Fruit fly (Drosophila melanogaster) whole organism, embryonic: ENCODE measurements around the gene CG13392.
A peak's percentile ranks its signal among the peaks of the same experiment; 100 is the strongest.

Source experiments
- Abd-B ChIP-seq: fragments of 200-800 bp; sonication (Bioruptor generic); optimal IDR thresholded peaks from 2 replicates; lab custom pipeline; 2018; ENCODE audit warnings: missing biosample characterization, mild to moderate bottlenecking, missing genetic modification characterization, moderate library complexity
- CG10462 ChIP-seq: fragments of 200-800 bp; sonication (Bioruptor generic); optimal IDR thresholded peaks from 2 replicates; lab custom pipeline; 2016; ENCODE audit warnings: missing biosample characterization, missing genetic modification characterization
- CG10565 ChIP-seq: fragments of 200-800 bp; sonication (Bioruptor generic); optimal IDR thresholded peaks from 3 replicates; lab custom pipeline; 2016; ENCODE audit warnings: missing biosample characterization, mild to moderate bottlenecking, missing genetic modification characterization
- CG12659 ChIP-seq: fragments of 200-800 bp; sonication (Bioruptor generic); optimal IDR thresholded peaks from 3 replicates; lab custom pipeline; 2017; ENCODE audit warnings: mild to moderate bottlenecking, missing biosample characterization, missing genetic modification reagents, missing genetic modification characterization
- CG14050 ChIP-seq: fragments of 200-800 bp; sonication (Bioruptor generic); IDR thresholded peaks from 3 replicates; pipeline ENCODE4 v1.3.6; 2022; ENCODE audit warnings: missing biosample characterization, missing genetic modification characterization
- CG15479 ChIP-seq: fragments of 200-800 bp; sonication (Bioruptor generic); optimal IDR thresholded peaks from 3 replicates; lab custom pipeline; 2019; ENCODE audit warnings: missing biosample characterization, mild to moderate bottlenecking, missing genetic modification characterization, moderate library complexity
- CG16813 ChIP-seq: fragments of 200-800 bp; sonication (Bioruptor generic); IDR thresholded peaks from 3 replicates; pipeline ENCODE4 v1.3.6; 2022; ENCODE audit warnings: missing biosample characterization, missing genetic modification characterization; ENCODE audit not compliant: partially characterized antibody
- CG17328 ChIP-seq: fragments of 200-800 bp; sonication (Bioruptor generic); IDR thresholded peaks from 2 replicates; pipeline ENCODE4 v1.3.6; 2022; ENCODE audit warnings: missing biosample characterization, missing genetic modification characterization
- CG17912 ChIP-seq: fragments of 200-800 bp; sonication (Bioruptor generic); optimal IDR thresholded peaks from 2 replicates; lab custom pipeline; 2018; ENCODE audit warnings: missing biosample characterization, mild to moderate bottlenecking, missing genetic modification characterization
- CG2678 ChIP-seq: fragments of 200-800 bp; sonication (Bioruptor generic); optimal IDR thresholded peaks from 3 replicates; lab custom pipeline; 2019; ENCODE audit warnings: missing biosample characterization, mild to moderate bottlenecking, missing genetic modification characterization, moderate library complexity
- CG3281 ChIP-seq: fragments of 200-800 bp; sonication (Bioruptor generic); optimal IDR thresholded peaks from 3 replicates; lab custom pipeline; 2017; ENCODE audit warnings: missing biosample characterization, mild to moderate bottlenecking, missing genetic modification characterization
- CG34224 ChIP-seq: fragments of 200-800 bp; sonication (Bioruptor generic); IDR thresholded peaks from 3 replicates; pipeline ENCODE4 v1.3.6; 2022; ENCODE audit warnings: missing biosample characterization, missing genetic modification characterization; ENCODE audit not compliant: partially characterized antibody
- CG6683 ChIP-seq: fragments of 200-800 bp; sonication (Bioruptor generic); optimal IDR thresholded peaks from 2 replicates; lab custom pipeline; 2017; ENCODE audit warnings: missing biosample characterization, mild to moderate bottlenecking, missing genetic modification characterization, missing genetic modification reagents
- CG7786 ChIP-seq: fragments of 200-800 bp; sonication (Bioruptor generic); optimal IDR thresholded peaks from 2 replicates; lab custom pipeline; 2016; ENCODE audit warnings: missing biosample characterization, missing genetic modification characterization
- CG8388 ChIP-seq: fragments of 200-800 bp; sonication (Bioruptor generic); optimal IDR thresholded peaks from 2 replicates; lab custom pipeline; 2019; ENCODE audit warnings: missing biosample characterization, mild to moderate bottlenecking, missing genetic modification characterization, moderate library complexity
- CG9215 ChIP-seq: fragments of 200-800 bp; sonication (Bioruptor generic); IDR thresholded peaks from 2 replicates; pipeline ENCODE4 v1.3.6; 2022; ENCODE audit warnings: missing biosample characterization, missing genetic modification characterization
- CHES-1-like ChIP-seq: fragments of 200-800 bp; sonication (Bioruptor generic); optimal IDR thresholded peaks from 2 replicates; lab custom pipeline; 2016; ENCODE audit warnings: missing biosample characterization, missing genetic modification characterization
- CkIIα-i1 ChIP-seq: fragments of 200-800 bp; sonication (Bioruptor generic); IDR thresholded peaks from 2 replicates; pipeline ENCODE4 v1.3.6; 2022; ENCODE audit warnings: missing biosample characterization, missing genetic modification characterization
- D19A ChIP-seq: fragments of 200-800 bp; optimal IDR thresholded peaks from 3 replicates; lab custom pipeline; 2019; ENCODE audit warnings: missing biosample characterization, mild to moderate bottlenecking, missing genetic modification characterization, moderate library complexity
- Drgx ChIP-seq: fragments of 200-800 bp; sonication (Bioruptor generic); IDR thresholded peaks from 2 replicates; pipeline ENCODE4 v1.3.6; 2022; ENCODE audit warnings: missing biosample characterization, missing genetic modification characterization
- GATAe ChIP-seq: fragments of 200-800 bp; sonication (Bioruptor generic); conservative IDR thresholded peaks from 2 replicates; pipeline ENCODE4 v1.3.6; 2022; ENCODE audit warnings: missing biosample characterization, missing genetic modification characterization
- HLH3B ChIP-seq: fragments of 200-800 bp; sonication (Bioruptor generic); IDR thresholded peaks from 2 replicates; pipeline ENCODE4 v1.3.6; 2022; ENCODE audit warnings: missing biosample characterization, missing genetic modification characterization
- HLH4C ChIP-seq: fragments of 200-800 bp; sonication (Bioruptor generic); IDR thresholded peaks from 3 replicates; pipeline ENCODE4 v1.3.6; 2022; ENCODE audit warnings: missing biosample characterization, missing genetic modification characterization; ENCODE audit not compliant: partially characterized antibody
- HmgD ChIP-seq: fragments of 200-800 bp; sonication (Bioruptor generic); optimal IDR thresholded peaks from 3 replicates; lab custom pipeline; 2016; ENCODE audit warnings: missing biosample characterization, missing genetic modification characterization
- Kr ChIP-seq: fragments of 200-800 bp; sonication (Bioruptor generic); optimal IDR thresholded peaks from 2 replicates; lab custom pipeline; 2017; ENCODE audit warnings: missing biosample characterization, mild to moderate bottlenecking, missing genetic modification characterization
- MBD-R2 ChIP-seq: fragments of 200-800 bp; sonication (Bioruptor generic); IDR thresholded peaks from 2 replicates; pipeline ENCODE4 v1.3.6; 2022; ENCODE audit warnings: missing biosample characterization, missing genetic modification characterization
- Sin3A ChIP-seq: fragments of >200 bp; optimal IDR thresholded peaks from 2 replicates; lab custom pipeline; 2018
- Six4 ChIP-seq: fragments of 200-800 bp; sonication (Bioruptor generic); optimal IDR thresholded peaks from 2 replicates; lab custom pipeline; 2016; ENCODE audit warnings: missing biosample characterization, missing genetic modification characterization
- Sox100B ChIP-seq: fragments of 200-800 bp; sonication (Bioruptor generic); optimal IDR thresholded peaks from 3 replicates; lab custom pipeline; 2018; ENCODE audit warnings: missing biosample characterization, mild to moderate bottlenecking, missing genetic modification characterization
- Sry-δ ChIP-seq: fragments of 200-800 bp; sonication (Bioruptor generic); optimal IDR thresholded peaks from 2 replicates; lab custom pipeline; 2016; ENCODE audit warnings: missing biosample characterization, missing genetic modification characterization
- Trl ChIP-seq, 3 experiments: fragments of >200 bp in 2 of 3; fragments of 200-800 bp in 1 of 3; sonication (Bioruptor generic) in 1 of 3; optimal IDR thresholded peaks; 2 replicates in 1 of 3; 3 replicates in 2 of 3; lab custom pipeline; 2016 to 2017; ENCODE audit warnings: missing biosample characterization in 1 of 3, missing genetic modification characterization in 1 of 3
- Xrp1 ChIP-seq: fragments of 200-800 bp; sonication (Bioruptor generic); IDR thresholded peaks from 2 replicates; pipeline ENCODE4 v1.3.6; 2022; ENCODE audit warnings: missing biosample characterization, missing genetic modification characterization
- chinmo ChIP-seq: fragments of 200-800 bp; sonication (Bioruptor generic); IDR thresholded peaks from 4 replicates; pipeline ENCODE4 v1.3.6; 2022; ENCODE audit warnings: missing biosample characterization, missing genetic modification characterization; ENCODE audit not compliant: partially characterized antibody
- chm ChIP-seq: fragments of 200-800 bp; sonication (Bioruptor generic); IDR thresholded peaks from 2 replicates; pipeline ENCODE4 v1.3.6; 2022; ENCODE audit warnings: missing biosample characterization, missing genetic modification characterization
- croc ChIP-seq: fragments of 200-800 bp; sonication (Bioruptor generic); conservative IDR thresholded peaks from 3 replicates; pipeline ENCODE4 v1.3.6; 2022; ENCODE audit warnings: missing biosample characterization, missing genetic modification characterization
- crol ChIP-seq: fragments of 200-800 bp; sonication (Bioruptor generic); IDR thresholded peaks from 2 replicates; pipeline ENCODE4 v1.3.6; 2022; ENCODE audit warnings: missing biosample characterization, missing genetic modification characterization
- dmrt99B ChIP-seq: fragments of 200-800 bp; sonication (Bioruptor generic); optimal IDR thresholded peaks from 2 replicates; lab custom pipeline; 2018; ENCODE audit warnings: missing biosample characterization, mild to moderate bottlenecking, missing genetic modification characterization, moderate library complexity
- ind ChIP-seq: fragments of 200-800 bp; sonication (Bioruptor generic); optimal IDR thresholded peaks from 3 replicates; lab custom pipeline; 2016; ENCODE audit warnings: missing biosample characterization, missing genetic modification characterization
- nerfin-2 ChIP-seq: fragments of 200-800 bp; sonication (Bioruptor generic); IDR thresholded peaks from 2 replicates; pipeline ENCODE4 v1.3.6; 2022; ENCODE audit warnings: missing biosample characterization, missing genetic modification characterization; ENCODE audit not compliant: partially characterized antibody
- schlank ChIP-seq: fragments of 200-800 bp; sonication (Bioruptor generic); optimal IDR thresholded peaks from 2 replicates; lab custom pipeline; 2018; ENCODE audit warnings: missing biosample characterization, mild to moderate bottlenecking, missing genetic modification characterization
- sens-2 ChIP-seq: fragments of 200-800 bp; sonication (Bioruptor generic); IDR thresholded peaks from 2 replicates; pipeline ENCODE4 v1.3.6; 2022; ENCODE audit warnings: missing biosample characterization, missing genetic modification characterization
- sim ChIP-seq: fragments of 200-800 bp; sonication (Bioruptor generic); IDR thresholded peaks from 2 replicates; pipeline ENCODE4 v1.3.6; 2022; ENCODE audit warnings: missing biosample characterization, missing genetic modification characterization
- sima ChIP-seq: fragments of 200-800 bp; sonication (Bioruptor generic); optimal IDR thresholded peaks from 2 replicates; lab custom pipeline; 2016; ENCODE audit warnings: missing biosample characterization, missing genetic modification characterization
- slou ChIP-seq: fragments of 200-800 bp; sonication (Bioruptor generic); optimal IDR thresholded peaks from 3 replicates; lab custom pipeline; 2016; ENCODE audit warnings: missing biosample characterization, missing genetic modification characterization
- slp2 ChIP-seq: fragments of 200-800 bp; sonication (Bioruptor generic); optimal IDR thresholded peaks from 2 replicates; lab custom pipeline; 2016; ENCODE audit warnings: missing biosample characterization, missing genetic modification characterization
- sob ChIP-seq: fragments of 200-800 bp; sonication (Bioruptor generic); IDR thresholded peaks from 2 replicates; pipeline ENCODE4 v1.3.6; 2022; ENCODE audit warnings: missing biosample characterization, missing genetic modification characterization
- stc ChIP-seq: fragments of 200-800 bp; sonication (Bioruptor generic); IDR thresholded peaks from 2 replicates; pipeline ENCODE4 v1.3.6; 2022; ENCODE audit warnings: missing biosample characterization, missing genetic modification characterization
- tgo ChIP-seq: fragments of 200-800 bp; sonication (Bioruptor generic); IDR thresholded peaks from 3 replicates; pipeline ENCODE4 v1.3.6; 2022; ENCODE audit warnings: missing biosample characterization, missing genetic modification characterization
- vfl ChIP-seq: fragments of 200-800 bp; sonication (Bioruptor generic); optimal IDR thresholded peaks from 2 replicates; lab custom pipeline; 2016; ENCODE audit warnings: missing biosample characterization, missing genetic modification characterization
- zfh1 ChIP-seq: fragments of 200-800 bp; sonication (Bioruptor generic); IDR thresholded peaks from 3 replicates; pipeline ENCODE4 v1.3.6; 2022; ENCODE audit warnings: missing biosample characterization, missing genetic modification characterization

CG13392 gene

DNA sequence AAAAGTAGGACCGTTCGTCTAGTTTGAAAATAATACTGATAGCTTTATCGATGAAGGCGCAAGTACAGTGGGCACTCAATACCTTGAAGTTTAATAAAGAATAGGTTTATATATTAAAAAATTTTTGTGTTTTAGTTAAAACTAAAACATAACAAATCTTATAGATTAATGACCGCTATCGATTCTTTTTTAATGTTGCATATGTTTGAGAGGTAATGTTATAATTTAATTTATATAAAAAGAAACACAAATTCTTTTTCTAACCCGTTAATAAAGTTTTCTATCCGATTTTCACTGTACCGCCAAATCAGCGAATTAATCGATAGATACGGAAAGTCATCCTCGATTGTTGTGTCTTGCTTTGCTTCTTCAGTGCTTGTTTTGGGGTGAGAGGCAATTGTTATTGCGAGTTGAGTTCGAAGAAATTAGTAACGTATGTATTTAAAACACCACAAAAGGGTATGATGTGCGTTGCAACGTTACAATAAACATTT lies 1.5 kb upstream of the CG13392 start, which contains the start of the genes Dad1 and CG13384 (continued):
- TF ChIP-seq Xrp1 (GFP tag; lab: Robert Waterston, UW), result peak; percentile 94
- TF ChIP-seq schlank (tag; lab: Kevin White, UChicago), result peak; percentile 72
- no peak for TF ChIP-seq HLH4C (GFP tag; lab: Robert Waterston, UW)
- peak; percentile 14; the same call in 1 of the 2 replicates for TF ChIP-seq crol
- peak; percentile 54 for TF ChIP-seq CHES-1-like (GFP tag; lab: Kevin White, UChicago)
- peak; percentile 65; the same call in 1 of the 2 replicates for TF ChIP-seq MBD-R2 (GFP tag; lab: Robert Waterston, UW)
- peak; percentile 95 for TF ChIP-seq CG3281 (GFP tag; lab: Kevin White, UChicago)
- peak; percentile 61 for TF ChIP-seq vfl (GFP tag; lab: Kevin White, UChicago)
- TF ChIP-seq CG17912 (GFP tag; lab: Kevin White, UChicago), result peak; percentile 31
- TF ChIP-seq CG16813 (GFP tag; lab: Robert Waterston, UW), result peak; percentile 51; the same call in 1 of the 3 replicates
- TF ChIP-seq GATAe, result peak; percentile 86
- peak; percentile 93 for TF ChIP-seq sob (GFP tag; lab: Robert Waterston, UW)
- peak; percentile 97 for TF ChIP-seq CG12659 (GFP tag; lab: Kevin White, UChicago)
- no peak for TF ChIP-seq sima (GFP tag; lab: Kevin White, UChicago)
- TF ChIP-seq HmgD (GFP tag; lab: Kevin White, UChicago), result peak; percentile 0
- peak; percentile 81 for TF ChIP-seq D19A (tag; lab: Kevin White, UChicago)
- TF ChIP-seq sens-2, result no peak
- peak; percentile 87 for TF ChIP-seq CG17328 (GFP tag; lab: Robert Waterston, UW)
- peak; percentile 53; the same call in 1 of the 2 replicates for TF ChIP-seq sim
- TF ChIP-seq stc (GFP tag; lab: Robert Waterston, UW), result peak; percentile 89
- TF ChIP-seq CG10462 (GFP tag; lab: Kevin White, UChicago), result peak; percentile 81
- peak; percentile 79 for TF ChIP-seq CG14050 (GFP tag; lab: Robert Waterston, UW)
- peak; percentile 88 for TF ChIP-seq HLH3B (GFP tag; lab: Robert Waterston, UW)
- TF ChIP-seq Sry-δ (GFP tag; lab: Kevin White, UChicago), result peak; percentile 49
- TF ChIP-seq ind (GFP tag; lab: Kevin White, UChicago), result peak; percentile 92
- peak; percentile 88 for TF ChIP-seq slou (GFP tag; lab: Kevin White, UChicago)
- no peak for TF ChIP-seq CkIIα-i1 (GFP tag; lab: Robert Waterston, UW)
- TF ChIP-seq Sox100B, result peak; percentile 93
- peak; percentile 79 for TF ChIP-seq Six4 (GFP tag; lab: Kevin White, UChicago)
- TF ChIP-seq Trl (optimal IDR thresholded peaks at IDR 0.05; lab: Kevin White, UChicago), result no peak
- TF ChIP-seq Trl (GFP tag; optimal IDR thresholded peaks at IDR 0.05; lab: Kevin White, UChicago), result peak; percentile 55
- TF ChIP-seq CG7786 (GFP tag; lab: Kevin White, UChicago), result peak; percentile 59
- no peak for TF ChIP-seq chinmo (GFP tag; lab: Robert Waterston, UW)
- peak; percentile 94 for TF ChIP-seq Abd-B (GFP tag; lab: Kevin White, UChicago)
- peak; percentile 97 for TF ChIP-seq CG2678
- no peak for TF ChIP-seq Sin3A
- peak; percentile 90 for TF ChIP-seq croc
- TF ChIP-seq dmrt99B (tag; lab: Kevin White, UChicago), result peak; percentile 94
- no peak for TF ChIP-seq slp2 (GFP tag; lab: Kevin White, UChicago)
- TF ChIP-seq nerfin-2 (GFP tag; lab: Robert Waterston, UW), result no peak
- peak; percentile 94 for TF ChIP-seq CG9215 (GFP tag; lab: Robert Waterston, UW)
- TF ChIP-seq chm, result peak; percentile 70; the same call in 1 of the 2 replicates
- TF ChIP-seq Kr (GFP tag; lab: Kevin White, UChicago), result peak; percentile 65
- peak; percentile 94 for TF ChIP-seq tgo (GFP tag; lab: Robert Waterston, UW)
- peak; percentile 85 for TF ChIP-seq Drgx (GFP tag; lab: Robert Waterston, UW)
- TF ChIP-seq CG10565, result peak; percentile 38
- TF ChIP-seq CG8388 (GFP tag; lab: Kevin White, UChicago), result peak; percentile 90
- TF ChIP-seq CG34224, result peak; percentile 35; the same call in 2 of the 3 replicates
- TF ChIP-seq zfh1 (GFP tag; lab: Robert Waterston, UW), result peak; percentile 85
- peak; percentile 44 for TF ChIP-seq CG15479 (GFP tag; lab: Kevin White, UChicago)
- TF ChIP-seq CG6683 (GFP tag; lab: Kevin White, UChicago), result peak; percentile 86
